Fruit fly (Drosophila melanogaster) whole organism, embryonic: ENCODE data around the gene Nlg2.

Source experiments
- ATbp ChIP-seq: fragments of 200-800 bp; sonication (Bioruptor generic); optimal IDR thresholded peaks from 2 replicates; lab custom pipeline; 2017; ENCODE audit warnings: missing biosample characterization, mild to moderate bottlenecking, missing genetic modification characterization, missing genetic modification reagents
- Ada2b ChIP-seq: fragments of 200-800 bp; sonication (Bioruptor generic); IDR thresholded peaks from 2 replicates; pipeline ENCODE4 v1.3.6; 2022; ENCODE audit warnings: missing biosample characterization, missing genetic modification characterization
- Adf1 ChIP-seq: fragments of 200-800 bp; sonication (Bioruptor generic); IDR thresholded peaks from 2 replicates; pipeline ENCODE4 v1.3.6; 2022; ENCODE audit warnings: missing biosample characterization, missing genetic modification characterization
- Antp ChIP-seq: fragments of 200-800 bp; sonication (Bioruptor generic); optimal IDR thresholded peaks from 3 replicates; lab custom pipeline; 2016; ENCODE audit warnings: missing biosample characterization, missing genetic modification characterization
- BEAF-32 ChIP-seq: fragments of 200-800 bp; sonication (Bioruptor generic); optimal IDR thresholded peaks from 3 replicates; lab custom pipeline; 2017; ENCODE audit warnings: missing biosample characterization, missing genetic modification characterization, mild to moderate bottlenecking, moderate library complexity, missing genetic modification reagents
- CG14710 ChIP-seq: fragments of 200-800 bp; sonication (Bioruptor generic); optimal IDR thresholded peaks from 3 replicates; lab custom pipeline; 2019; ENCODE audit warnings: missing biosample characterization, mild to moderate bottlenecking, missing genetic modification characterization, moderate library complexity
- CG15269 ChIP-seq: fragments of 200-800 bp; sonication (Bioruptor generic); optimal IDR thresholded peaks from 2 replicates; lab custom pipeline; 2018; ENCODE audit warnings: missing biosample characterization, mild to moderate bottlenecking, missing genetic modification characterization, moderate library complexity
- CG15479 ChIP-seq: fragments of 200-800 bp; sonication (Bioruptor generic); optimal IDR thresholded peaks from 3 replicates; lab custom pipeline; 2019; ENCODE audit warnings: missing biosample characterization, mild to moderate bottlenecking, missing genetic modification characterization, moderate library complexity
- CG17186 ChIP-seq: fragments of 200-800 bp; sonication (Bioruptor generic); optimal IDR thresholded peaks from 3 replicates; lab custom pipeline; 2017; ENCODE audit warnings: missing biosample characterization, missing genetic modification reagents, missing genetic modification characterization
- CG17568 ChIP-seq: fragments of 200-800 bp; sonication (Bioruptor generic); optimal IDR thresholded peaks from 2 replicates; lab custom pipeline; 2018; ENCODE audit warnings: missing biosample characterization, mild to moderate bottlenecking, missing genetic modification characterization, moderate library complexity
- CG18599 ChIP-seq: fragments of 200-800 bp; sonication (Bioruptor generic); optimal IDR thresholded peaks from 3 replicates; lab custom pipeline; 2017; ENCODE audit warnings: missing biosample characterization, missing genetic modification characterization, mild to moderate bottlenecking, moderate library complexity, missing genetic modification reagents
- CG2120 ChIP-seq: fragments of 200-800 bp; sonication (Bioruptor generic); optimal IDR thresholded peaks from 3 replicates; lab custom pipeline; 2016; ENCODE audit warnings: missing biosample characterization, missing genetic modification characterization
- CG2202 ChIP-seq: fragments of 200-800 bp; sonication (Bioruptor generic); optimal IDR thresholded peaks from 2 replicates; lab custom pipeline; 2018; ENCODE audit warnings: missing biosample characterization, mild to moderate bottlenecking, missing genetic modification characterization
- CG3838 ChIP-seq: fragments of 200-800 bp; sonication (Bioruptor generic); optimal IDR thresholded peaks from 3 replicates; lab custom pipeline; 2016; ENCODE audit warnings: missing biosample characterization, missing genetic modification characterization
- CG6272 ChIP-seq: fragments of 200-800 bp; sonication (Bioruptor generic); IDR thresholded peaks from 2 replicates; pipeline ENCODE4 v1.3.6; 2022; ENCODE audit warnings: missing biosample characterization, missing genetic modification characterization
- CG6654 ChIP-seq: fragments of 200-800 bp; sonication (Bioruptor generic); optimal IDR thresholded peaks from 2 replicates; lab custom pipeline; 2017; ENCODE audit warnings: missing biosample characterization, mild to moderate bottlenecking, missing genetic modification characterization
- CG8290 ChIP-seq, 3 experiments: fragments of 200-800 bp; sonication (Bioruptor generic); optimal IDR thresholded peaks; 2 replicates each; lab custom pipeline; 2016 to 2019; ENCODE audit warnings: missing biosample characterization in 3 of 3, missing genetic modification characterization in 3 of 3, mild to moderate bottlenecking in 2 of 3, moderate library complexity in 1 of 3
- CG8924 ChIP-seq: fragments of 200-800 bp; optimal IDR thresholded peaks from 3 replicates; lab custom pipeline; 2019; ENCODE audit warnings: missing biosample characterization, mild to moderate bottlenecking, missing genetic modification characterization, moderate library complexity
- D19A ChIP-seq: fragments of 200-800 bp; optimal IDR thresholded peaks from 3 replicates; lab custom pipeline; 2019; ENCODE audit warnings: missing biosample characterization, mild to moderate bottlenecking, missing genetic modification characterization, moderate library complexity
- Deaf1 ChIP-seq: fragments of 200-800 bp; optimal IDR thresholded peaks from 3 replicates; lab custom pipeline; 2019; ENCODE audit warnings: missing biosample characterization, mild to moderate bottlenecking, missing genetic modification characterization, moderate library complexity
- E2f1 ChIP-seq: fragments of 200-800 bp; sonication (Bioruptor generic); IDR thresholded peaks from 2 replicates; pipeline ENCODE4 v1.3.6; 2022; ENCODE audit warnings: missing biosample characterization, missing genetic modification characterization
- Hmr ChIP-seq: fragments of 200-800 bp; sonication (Bioruptor generic); optimal IDR thresholded peaks from 3 replicates; lab custom pipeline; 2017; ENCODE audit warnings: mild to moderate bottlenecking, missing biosample characterization, missing genetic modification reagents, missing genetic modification characterization
- Nf-YB ChIP-seq: fragments of 200-800 bp; sonication (Bioruptor generic); optimal IDR thresholded peaks from 3 replicates; lab custom pipeline; 2019; ENCODE audit warnings: missing biosample characterization, mild to moderate bottlenecking, missing genetic modification characterization, moderate library complexity
- YL-1 ChIP-seq: fragments of 200-800 bp; sonication (Bioruptor generic); optimal IDR thresholded peaks from 3 replicates; lab custom pipeline; 2017; ENCODE audit warnings: missing biosample characterization, mild to moderate bottlenecking, missing genetic modification characterization
- az2 ChIP-seq: fragments of 200-800 bp; sonication (Bioruptor generic); optimal IDR thresholded peaks from 3 replicates; lab custom pipeline; 2016; ENCODE audit warnings: missing biosample characterization, missing genetic modification characterization
- bbx ChIP-seq: fragments of 200-800 bp; sonication (Bioruptor generic); IDR thresholded peaks from 2 replicates; pipeline ENCODE4 v1.3.6; 2022; ENCODE audit warnings: missing biosample characterization, missing genetic modification characterization; ENCODE audit not compliant: partially characterized antibody
- bigmax ChIP-seq: fragments of 200-800 bp; sonication (Bioruptor generic); optimal IDR thresholded peaks from 2 replicates; lab custom pipeline; 2018; ENCODE audit warnings: missing biosample characterization, mild to moderate bottlenecking, missing genetic modification characterization
- chm ChIP-seq: fragments of 200-800 bp; sonication (Bioruptor generic); IDR thresholded peaks from 2 replicates; pipeline ENCODE4 v1.3.6; 2022; ENCODE audit warnings: missing biosample characterization, missing genetic modification characterization
- crol ChIP-seq: fragments of 200-800 bp; sonication (Bioruptor generic); IDR thresholded peaks from 2 replicates; pipeline ENCODE4 v1.3.6; 2022; ENCODE audit warnings: missing biosample characterization, missing genetic modification characterization
- danr ChIP-seq: fragments of 200-800 bp; sonication (Bioruptor generic); IDR thresholded peaks from 2 replicates; pipeline ENCODE4 v1.3.6; 2022; ENCODE audit warnings: missing biosample characterization, missing genetic modification characterization
- dm ChIP-seq: fragments of 200-800 bp; sonication (Bioruptor generic); optimal IDR thresholded peaks from 3 replicates; lab custom pipeline; 2016; ENCODE audit warnings: missing biosample characterization, missing genetic modification characterization
- gem ChIP-seq: fragments of 200-800 bp; sonication (Bioruptor generic); optimal IDR thresholded peaks from 2 replicates; lab custom pipeline; 2019; ENCODE audit warnings: missing biosample characterization, mild to moderate bottlenecking, missing genetic modification characterization, moderate library complexity
- gfzf ChIP-seq: fragments of 200-800 bp; sonication (Bioruptor generic); optimal IDR thresholded peaks from 2 replicates; lab custom pipeline; 2016; ENCODE audit warnings: missing biosample characterization, mild to moderate bottlenecking, missing genetic modification characterization, moderate library complexity
- ind ChIP-seq: fragments of 200-800 bp; sonication (Bioruptor generic); optimal IDR thresholded peaks from 3 replicates; lab custom pipeline; 2016; ENCODE audit warnings: missing biosample characterization, missing genetic modification characterization
- jing ChIP-seq: fragments of 200-800 bp; sonication (Bioruptor generic); optimal IDR thresholded peaks from 2 replicates; lab custom pipeline; 2018; ENCODE audit warnings: missing biosample characterization, mild to moderate bottlenecking, missing genetic modification characterization
- lilli ChIP-seq: fragments of 200-800 bp; sonication (Bioruptor generic); optimal IDR thresholded peaks from 3 replicates; lab custom pipeline; 2016; ENCODE audit warnings: missing biosample characterization, missing genetic modification characterization
- lov ChIP-seq, 2 experiments: fragments of 200-800 bp in 1 of 2; fragments of >200 bp in 1 of 2; sonication (Bioruptor generic) in 1 of 2; IDR thresholded peaks in 1 of 2; optimal IDR thresholded peaks in 1 of 2; 2 replicates in 1 of 2; 3 replicates in 1 of 2; pipeline versions ENCODE4 v1.3.6 to Lab custom; 2017 to 2022; ENCODE audit warnings: missing biosample characterization in 1 of 2, missing genetic modification characterization in 1 of 2
- mld ChIP-seq: fragments of 200-800 bp; sonication (Bioruptor generic); IDR thresholded peaks from 3 replicates; pipeline ENCODE4 v1.3.6; 2022; ENCODE audit warnings: missing biosample characterization, missing genetic modification characterization; ENCODE audit not compliant: partially characterized antibody
- pita ChIP-seq: fragments of 200-800 bp; sonication (Bioruptor generic); optimal IDR thresholded peaks from 2 replicates; lab custom pipeline; 2017; ENCODE audit warnings: missing biosample characterization, mild to moderate bottlenecking, missing genetic modification characterization
- repo ChIP-seq: fragments of 200-800 bp; sonication (Bioruptor generic); optimal IDR thresholded peaks from 2 replicates; lab custom pipeline; 2016; ENCODE audit warnings: missing biosample characterization, missing genetic modification characterization
- rib ChIP-seq: fragments of 200-800 bp; sonication (Bioruptor generic); IDR thresholded peaks from 2 replicates; pipeline ENCODE4 v1.3.6; 2022; ENCODE audit warnings: missing biosample characterization, missing genetic modification characterization
- salm ChIP-seq: fragments of 200-800 bp; sonication (Bioruptor generic); optimal IDR thresholded peaks from 2 replicates; lab custom pipeline; 2018; ENCODE audit warnings: missing biosample characterization, mild to moderate bottlenecking, missing genetic modification characterization
- schlank ChIP-seq: fragments of 200-800 bp; sonication (Bioruptor generic); optimal IDR thresholded peaks from 2 replicates; lab custom pipeline; 2018; ENCODE audit warnings: missing biosample characterization, mild to moderate bottlenecking, missing genetic modification characterization
- sob ChIP-seq: fragments of 200-800 bp; sonication (Bioruptor generic); IDR thresholded peaks from 2 replicates; pipeline ENCODE4 v1.3.6; 2022; ENCODE audit warnings: missing biosample characterization, missing genetic modification characterization
- sqz ChIP-seq: fragments of 200-800 bp; sonication (Bioruptor generic); optimal IDR thresholded peaks from 3 replicates; lab custom pipeline; 2018; ENCODE audit warnings: missing biosample characterization, mild to moderate bottlenecking, missing genetic modification characterization
- stc ChIP-seq: fragments of 200-800 bp; sonication (Bioruptor generic); IDR thresholded peaks from 2 replicates; pipeline ENCODE4 v1.3.6; 2022; ENCODE audit warnings: missing biosample characterization, missing genetic modification characterization

Nlg2 gene

DNA sequence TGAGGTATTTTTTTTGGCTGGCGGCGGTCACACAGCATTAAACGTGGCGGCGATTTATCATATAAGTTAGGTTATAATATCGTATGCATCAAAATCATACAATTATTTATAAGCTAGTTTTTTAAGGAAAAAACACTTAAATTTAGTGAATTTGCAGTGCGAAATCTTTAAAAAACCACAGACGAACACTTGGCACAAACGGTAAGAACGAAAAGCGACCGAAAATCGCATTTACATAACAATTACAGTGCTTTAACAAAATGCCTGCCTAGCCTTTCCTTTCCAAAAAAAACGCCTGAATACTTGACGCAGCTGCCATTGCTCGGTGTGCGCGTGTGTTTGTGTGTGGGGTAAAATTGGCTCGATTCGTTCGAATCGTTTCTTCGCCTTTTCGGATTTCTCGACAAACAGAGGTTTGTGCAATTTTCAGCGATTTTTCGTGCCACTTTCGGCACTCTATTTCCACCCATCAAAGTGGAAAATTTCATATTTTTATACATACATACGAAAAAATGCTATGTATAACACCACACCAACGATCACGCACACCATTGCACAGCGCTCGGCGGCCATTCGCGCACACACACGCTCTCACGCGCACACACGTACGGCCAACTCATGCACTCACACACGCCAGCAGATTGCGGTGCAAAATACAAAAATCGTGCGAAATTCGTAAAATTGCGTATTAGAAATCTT lies 46.1 kb downstream of the Nlg2 start, which contains the start of gene Hrb27C (continued):
- TF ChIP-seq CG18599 (GFP tag; lab: Kevin White, UChicago) (no peak), stc (GFP tag; lab: Robert Waterston, UW) (no peak), dm (GFP tag; lab: Kevin White, UChicago) (peak; percentile 66), schlank (tag; lab: Kevin White, UChicago) (no peak), CG17568 (peak; percentile 11), Nf-YB (GFP tag; lab: Kevin White, UChicago) (peak; percentile 16), lov (optimal IDR thresholded peaks at IDR 0.05; lab: Kevin White, UChicago) (no peak), lov (GFP tag; IDR thresholded peaks at IDR 0.05; lab: Robert Waterston, UW) (no peak), chm (peak; percentile 66), Deaf1 (peak; percentile 91), sqz (peak; percentile 57), CG15479 (GFP tag; lab: Kevin White, UChicago) (peak; percentile 96), salm (tag; lab: Kevin White, UChicago) (peak; percentile 9), rib (GFP tag; lab: Robert Waterston, UW) (peak; percentile 81), CG15269 (tag; lab: Kevin White, UChicago) (no peak), ATbp (GFP tag; lab: Kevin White, UChicago) (no peak), sob (no peak), CG8924 (tag; lab: Kevin White, UChicago) (peak; percentile 15), lilli (GFP tag; lab: Kevin White, UChicago) (no peak), bbx (GFP tag; lab: Robert Waterston, UW) (peak; percentile 53; the same call in 1 of the 2 replicates), CG2202 (tag; lab: Kevin White, UChicago) (no peak), crol (no peak), bigmax (GFP tag; lab: Kevin White, UChicago) (peak; percentile 96), repo (GFP tag; lab: Kevin White, UChicago) (no peak), Adf1 (GFP tag; lab: Robert Waterston, UW) (0 out of 2 replicates have a peak, but pooled peaks have one; percentile 7), Hmr (GFP tag; lab: Kevin White, UChicago) (peak; percentile 10), YL-1 (GFP tag; lab: Kevin White, UChicago) (peak; percentile 74), Antp (GFP tag; lab: Kevin White, UChicago) (no peak), gfzf (peak; percentile 26)

DNA sequence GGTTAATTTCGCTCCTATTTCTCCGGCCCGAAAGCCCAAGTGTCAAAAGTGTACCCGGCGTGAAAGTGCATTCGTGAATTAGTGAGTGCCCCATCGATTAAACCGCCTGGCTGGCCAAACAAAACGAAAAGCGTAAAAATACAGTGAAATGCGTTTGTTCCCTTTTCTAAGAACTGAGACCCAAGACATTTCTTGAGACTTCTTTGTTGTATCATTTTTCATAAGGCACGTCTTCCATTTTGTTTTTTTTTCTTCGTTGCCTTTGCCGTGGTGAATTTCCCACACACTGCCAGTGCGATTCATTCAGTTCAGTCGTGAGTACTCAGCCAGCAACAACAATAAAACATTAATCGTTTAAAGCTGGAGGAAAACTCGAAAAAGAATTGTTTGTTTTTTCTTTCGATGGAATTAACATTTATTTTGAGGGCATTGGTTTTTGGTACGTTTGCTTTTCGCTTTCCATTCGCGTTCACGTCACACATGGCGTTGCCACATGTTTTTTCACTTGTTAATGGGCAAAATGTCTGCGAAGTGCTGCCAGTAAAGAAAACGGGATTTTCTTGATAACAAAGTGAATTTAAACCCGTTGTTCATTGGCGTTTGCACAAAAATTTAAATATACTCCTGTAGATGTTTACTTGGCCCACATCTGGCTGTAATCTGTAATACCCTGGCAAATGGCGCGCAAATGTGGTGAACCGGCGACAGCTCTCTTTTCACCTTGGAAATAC lies 46.8 kb downstream of the Nlg2 start:
- no peak for TF ChIP-seq CG8290 (GFP tag; optimal IDR thresholded peaks at IDR 0.05; lab: Kevin White, UChicago)
- peak in 1 of 2 experiments; percentile 18 for TF ChIP-seq CG8290 (tag; optimal IDR thresholded peaks at IDR 0.05; lab: Kevin White, UChicago)
- TF ChIP-seq mld (GFP tag; lab: Robert Waterston, UW): no peak
- peak; percentile 7 for TF ChIP-seq CG2120 (GFP tag; lab: Kevin White, UChicago)
- TF ChIP-seq pita (GFP tag; lab: Kevin White, UChicago): no peak
- TF ChIP-seq az2 (GFP tag; lab: Kevin White, UChicago): no peak
- TF ChIP-seq BEAF-32 (GFP tag; lab: Kevin White, UChicago): peak; percentile 21
- TF ChIP-seq lilli (GFP tag; lab: Kevin White, UChicago): peak; percentile 37
- no peak for TF ChIP-seq Ada2b (GFP tag; lab: Robert Waterston, UW)
- TF ChIP-seq ind: no peak
- peak; percentile 22 for TF ChIP-seq CG17186 (GFP tag; lab: Kevin White, UChicago)
- TF ChIP-seq jing: no peak
- TF ChIP-seq gem (tag; lab: Kevin White, UChicago): peak; percentile 12
- no peak for TF ChIP-seq danr (GFP tag; lab: Robert Waterston, UW)
- TF ChIP-seq D19A: peak; percentile 22
- TF ChIP-seq sqz: peak; percentile 65
- no peak for TF ChIP-seq CG6654 (GFP tag; lab: Kevin White, UChicago)
- TF ChIP-seq CG14710 (tag; lab: Kevin White, UChicago): peak; percentile 5
- TF ChIP-seq E2f1 (GFP tag; lab: Robert Waterston, UW): peak; percentile 35; the same call in 1 of the 2 replicates
- no peak for TF ChIP-seq CG6272 (GFP tag; lab: Robert Waterston, UW)
- no peak for TF ChIP-seq CG3838 (GFP tag; lab: Kevin White, UChicago)
- TF ChIP-seq chm: peak; percentile 2; the same call in 1 of the 2 replicates
